Worm (Caenorhabditis elegans) whole organism, L4/young adult: ENCODE measurements around the gene sre-52.

Source experiments
- W03F9.2 ChIP-seq: fragments of 150-350 bp; optimal IDR thresholded peaks from 2 replicates; lab custom pipeline; 2014; ENCODE audit warnings: missing biosample characterization, missing genetic modification characterization
- dao-5 ChIP-seq: sonication (generic microtip); optimal IDR thresholded peaks from 2 replicates; lab custom pipeline; 2016; ENCODE audit warnings: missing genotype, missing genetic modification characterization, moderate library complexity, missing compliant biosample characterization
- him-1 ChIP-seq: sonication (generic microtip); optimal IDR thresholded peaks from 2 replicates; lab custom pipeline; 2016; ENCODE audit warnings: missing genotype, missing genetic modification reagents, missing genetic modification characterization, missing compliant biosample characterization

- TF ChIP-seq dao-5 (tag; lab: Kevin White, UChicago) (no peak), W03F9.2 (tag; lab: Kevin White, UChicago) (no peak), him-1 (tag; lab: Kevin White, UChicago) (no peak)
Measured at ce11 chrII:12342928-12343327, 7.4 kb downstream of the sre-52 start.
